Fruit fly (Drosophila melanogaster) Kc167 (cell line): ENCODE measurements around the gene U4-U6-60K.

Source experiments
- Myc ChIP-seq: fragments of >200 bp; optimal IDR thresholded peaks from 2 replicates; lab custom pipeline; 2017; ENCODE audit warnings: missing external identifiers
- Sin3A ChIP-seq: fragments of >200 bp; optimal IDR thresholded peaks from 2 replicates; lab custom pipeline; 2018; ENCODE audit warnings: missing external identifiers
- h ChIP-seq: fragments of >200 bp; optimal IDR thresholded peaks from 3 replicates; lab custom pipeline; 2018; ENCODE audit warnings: missing external identifiers
- insv ChIP-seq: fragments of >200 bp; optimal IDR thresholded peaks from 3 replicates; lab custom pipeline; 2018; ENCODE audit warnings: missing external identifiers
- psq ChIP-seq: fragments of >200 bp; optimal IDR thresholded peaks from 2 replicates; lab custom pipeline; 2017; ENCODE audit warnings: missing external identifiers
- ttk ChIP-seq: sonication (Bioruptor generic); optimal IDR thresholded peaks from 2 replicates; lab custom pipeline; 2017; ENCODE audit warnings: missing external identifiers

Gene U4-U6-60K

dm6 chr3L:17513893-17514616 is at the start of gene U4-U6-60K, which contains the start of gene CG7564:
Gene U4-U6-60K (minus strand): TSS chr3L:17513912.
Gene CG7564 (plus strand): TSS chr3L:17514298.
- TF ChIP-seq Sin3A (lab: Kevin White, UChicago): no peak
- no peak for TF ChIP-seq Myc (lab: Kevin White, UChicago)
- TF ChIP-seq insv: no peak
- TF ChIP-seq psq (lab: Kevin White, UChicago): no peak
- no peak for TF ChIP-seq h (lab: Kevin White, UChicago)
- no peak for TF ChIP-seq ttk (lab: Kevin White, UChicago)

dm6 chr3L:17563133-17563532 is 49.4 kb upstream of the U4-U6-60K start:
- TF ChIP-seq insv (no peak), Sin3A (lab: Kevin White, UChicago) (no peak), Myc (lab: Kevin White, UChicago) (no peak), h (lab: Kevin White, UChicago) (no peak), ttk (lab: Kevin White, UChicago) (no peak), psq (lab: Kevin White, UChicago) (no peak)

- TF ChIP-seq ttk (lab: Kevin White, UChicago) (no peak), Sin3A (lab: Kevin White, UChicago) (no peak), insv (no peak), psq (lab: Kevin White, UChicago) (no peak), Myc (lab: Kevin White, UChicago) (no peak), h (lab: Kevin White, UChicago) (no peak)
These were observed 48.6 kb upstream of the U4-U6-60K start for dm6 chr3L:17562263-17562662.

- TF ChIP-seq Sin3A (lab: Kevin White, UChicago) (no peak), insv (no peak), h (lab: Kevin White, UChicago) (no peak), psq (lab: Kevin White, UChicago) (no peak), Myc (lab: Kevin White, UChicago) (no peak), ttk (lab: Kevin White, UChicago) (no peak)
These were observed 43.6 kb upstream of the U4-U6-60K start, which contains the start of gene CycT for dm6 chr3L:17557215-17557904. Gene CycT (minus strand): TSS chr3L:17557788.

dm6 chr3L:17555794-17556193 is 42.1 kb upstream of the U4-U6-60K start:
- TF ChIP-seq Sin3A (lab: Kevin White, UChicago) (no peak), insv (no peak), ttk (lab: Kevin White, UChicago) (no peak), h (lab: Kevin White, UChicago) (no peak), psq (lab: Kevin White, UChicago) (no peak), Myc (lab: Kevin White, UChicago) (no peak)

dm6 chr3L:17549049-17549876 is 35.6 kb upstream of the U4-U6-60K start, which contains the start of the genes Jon74E and CG7542:
Gene Jon74E (minus strand): TSS chr3L:17549127.
Gene CG7542 (plus strand): TSS chr3L:17549826.
- no peak for TF ChIP-seq Myc (lab: Kevin White, UChicago)
- no peak for TF ChIP-seq psq (lab: Kevin White, UChicago)
- TF ChIP-seq h (lab: Kevin White, UChicago): no peak
- no peak for TF ChIP-seq ttk (lab: Kevin White, UChicago)
- no peak for TF ChIP-seq Sin3A (lab: Kevin White, UChicago)
- TF ChIP-seq insv: no peak

dm6 chr3L:17540004-17540403 is 26.3 kb upstream of the U4-U6-60K start:
- TF ChIP-seq h (lab: Kevin White, UChicago) (no peak), Sin3A (lab: Kevin White, UChicago) (no peak), ttk (lab: Kevin White, UChicago) (no peak), insv (no peak), psq (lab: Kevin White, UChicago) (no peak), Myc (lab: Kevin White, UChicago) (no peak)

dm6 chr3L:17538907-17539306 is 25.2 kb upstream of the U4-U6-60K start:
- TF ChIP-seq insv (no peak), h (lab: Kevin White, UChicago) (no peak), psq (lab: Kevin White, UChicago) (no peak), Myc (lab: Kevin White, UChicago) (no peak), Sin3A (lab: Kevin White, UChicago) (no peak), ttk (lab: Kevin White, UChicago) (no peak)

- no peak for TF ChIP-seq ttk (lab: Kevin White, UChicago)
- TF ChIP-seq psq (lab: Kevin White, UChicago): no peak
- no peak for TF ChIP-seq h (lab: Kevin White, UChicago)
- TF ChIP-seq Sin3A (lab: Kevin White, UChicago): no peak
- no peak for TF ChIP-seq insv
- TF ChIP-seq Myc (lab: Kevin White, UChicago): no peak
These were observed 24.5 kb upstream of the U4-U6-60K start for dm6 chr3L:17538250-17538649.

- TF ChIP-seq ttk (lab: Kevin White, UChicago) (no peak), insv (no peak), h (lab: Kevin White, UChicago) (no peak), Sin3A (lab: Kevin White, UChicago) (no peak)
These were observed 22.1 kb upstream of the U4-U6-60K start for dm6 chr3L:17535768-17536167.

- TF ChIP-seq psq (lab: Kevin White, UChicago): no peak
- no peak for TF ChIP-seq h (lab: Kevin White, UChicago)
- TF ChIP-seq Sin3A (lab: Kevin White, UChicago): no peak
These were observed 20.7 kb upstream of the U4-U6-60K start for dm6 chr3L:17534396-17534795.
